Fruit fly (Drosophila melanogaster) whole organism, wandering third instar larva: Measurements from ENCODE around the gene scny.

ENCODE experiments used
- Abd-B ChIP-seq: fragments of >200 bp; optimal IDR thresholded peaks from 2 replicates; lab custom pipeline; 2017; ENCODE audit warnings: missing biosample characterization, missing genetic modification characterization
- CG32264 ChIP-seq: fragments of 200-800 bp; sonication (Bioruptor generic); optimal IDR thresholded peaks from 2 replicates; lab custom pipeline; 2016; ENCODE audit warnings: missing biosample characterization, missing genetic modification characterization
- CG9705 ChIP-seq: fragments of 200-800 bp; sonication (Bioruptor generic); optimal IDR thresholded peaks from 2 replicates; lab custom pipeline; 2018; ENCODE audit warnings: missing biosample characterization, mild to moderate bottlenecking, missing genetic modification characterization
- CrebA ChIP-seq: fragments of 200-800 bp; sonication (Bioruptor generic); optimal IDR thresholded peaks from 2 replicates; lab custom pipeline; 2016; ENCODE audit warnings: missing biosample characterization, mild to moderate bottlenecking, missing genetic modification characterization, borderline replicate concordance
- Dfd ChIP-seq: fragments of >200 bp; optimal IDR thresholded peaks from 2 replicates; lab custom pipeline; 2017; ENCODE audit warnings: missing biosample characterization, missing genetic modification characterization
- Dif ChIP-seq: fragments of 200-275, 200-300 bp; sonication (Bioruptor generic); optimal IDR thresholded peaks from 2 replicates; lab custom pipeline; 2018; ENCODE audit warnings: missing biosample characterization, missing genetic modification characterization; ENCODE audit not compliant: partially characterized antibody
- GATAd ChIP-seq: sonication (Bioruptor generic); optimal IDR thresholded peaks from 2 replicates; lab custom pipeline; 2016; ENCODE audit warnings: missing biosample characterization, missing genetic modification characterization
- HLH106 ChIP-seq: fragments of 200-800 bp; optimal IDR thresholded peaks from 3 replicates; lab custom pipeline; 2019; ENCODE audit warnings: missing biosample characterization, mild to moderate bottlenecking, missing genetic modification characterization, moderate library complexity
- Hr78 ChIP-seq: fragments of >200 bp; optimal IDR thresholded peaks from 2 replicates; lab custom pipeline; 2017; ENCODE audit warnings: missing biosample characterization, missing genetic modification characterization
- Hr83 ChIP-seq: fragments of 200-300 bp; sonication (Bioruptor generic); optimal IDR thresholded peaks from 2 replicates; lab custom pipeline; 2016; ENCODE audit warnings: missing biosample characterization, mild to moderate bottlenecking, missing genetic modification characterization, moderate library complexity; ENCODE audit not compliant: poor library complexity, severe bottlenecking
- Mio ChIP-seq: sonication (Bioruptor generic); optimal IDR thresholded peaks from 2 replicates; lab custom pipeline; 2016; ENCODE audit warnings: missing biosample characterization, missing genetic modification characterization
- Myc ChIP-seq: fragments of >200 bp; optimal IDR thresholded peaks from 2 replicates; lab custom pipeline; 2017
- N ChIP-seq: fragments of >200 bp; optimal IDR thresholded peaks from 2 replicates; lab custom pipeline; 2018; ENCODE audit warnings: missing biosample characterization, missing external identifiers, missing genetic modification characterization
- Rel ChIP-seq, 2 experiments: fragments of 200-800 bp; sonication (Bioruptor generic) in 1 of 2; optimal IDR thresholded peaks; 2 replicates in 1 of 2; 3 replicates in 1 of 2; lab custom pipeline; 2016 to 2019; ENCODE audit warnings: mild to moderate bottlenecking in 2 of 2, missing biosample characterization in 2 of 2, missing genetic modification characterization in 2 of 2, moderate library complexity in 1 of 2
- Sp1 ChIP-seq: fragments of 200-800 bp; sonication (Bioruptor generic); optimal IDR thresholded peaks from 3 replicates; lab custom pipeline; 2019; ENCODE audit warnings: missing biosample characterization, mild to moderate bottlenecking, missing genetic modification characterization, moderate library complexity
- Vsx2 ChIP-seq: fragments of 200-300, 225-300 bp; sonication (Bioruptor generic); optimal IDR thresholded peaks from 2 replicates; lab custom pipeline; 2018; ENCODE audit warnings: missing biosample characterization, missing genetic modification characterization; ENCODE audit not compliant: partially characterized antibody
- br ChIP-seq: fragments of 200-800 bp; sonication (Bioruptor generic); optimal IDR thresholded peaks from 2 replicates; lab custom pipeline; 2016; ENCODE audit warnings: missing biosample characterization, missing genetic modification characterization
- brk ChIP-seq: fragments of 200-800 bp; sonication (Bioruptor generic); optimal IDR thresholded peaks from 2 replicates; lab custom pipeline; 2016; ENCODE audit warnings: missing biosample characterization, mild to moderate bottlenecking, missing genetic modification characterization
- dmrt93B ChIP-seq: fragments of 200-800 bp; sonication (Bioruptor generic); optimal IDR thresholded peaks from 2 replicates; lab custom pipeline; 2018; ENCODE audit warnings: missing biosample characterization, mild to moderate bottlenecking, missing genetic modification characterization
- dsf ChIP-seq: sonication (Bioruptor generic); optimal IDR thresholded peaks from 2 replicates; lab custom pipeline; 2016; ENCODE audit warnings: missing biosample characterization, missing genetic modification characterization, borderline replicate concordance
- ey ChIP-seq: fragments of 200-800 bp; sonication (Bioruptor generic); optimal IDR thresholded peaks from 2 replicates; lab custom pipeline; 2016; ENCODE audit warnings: missing biosample characterization, missing genetic modification characterization
- foxo ChIP-seq, 2 experiments: fragments of 200-800 bp; sonication (Bioruptor generic); optimal IDR thresholded peaks; 2 replicates in 1 of 2; 3 replicates in 1 of 2; lab custom pipeline; 2016 to 2017; ENCODE audit warnings: missing biosample characterization in 2 of 2, missing genetic modification characterization in 2 of 2
- fru ChIP-seq: fragments of 200-800 bp; sonication (Bioruptor generic); optimal IDR thresholded peaks from 3 replicates; lab custom pipeline; 2016; ENCODE audit warnings: missing biosample characterization, mild to moderate bottlenecking, missing genetic modification characterization
- h ChIP-seq: fragments of 200-800 bp; sonication (Bioruptor generic); optimal IDR thresholded peaks from 3 replicates; lab custom pipeline; 2016; ENCODE audit warnings: missing biosample characterization, mild to moderate bottlenecking, missing genetic modification characterization
- jim ChIP-seq: fragments of 175-275, 200-325 bp; sonication (Bioruptor generic); optimal IDR thresholded peaks from 2 replicates; lab custom pipeline; 2016; ENCODE audit warnings: missing biosample characterization, mild to moderate bottlenecking, missing genetic modification characterization
- lola ChIP-seq: fragments of >200 bp; optimal IDR thresholded peaks from 2 replicates; lab custom pipeline; 2017; ENCODE audit warnings: missing biosample characterization, missing genetic modification characterization
- pan ChIP-seq: fragments of >200 bp; optimal IDR thresholded peaks from 2 replicates; lab custom pipeline; 2017
- rgr ChIP-seq: fragments of 200-800 bp; sonication (Bioruptor generic); optimal IDR thresholded peaks from 3 replicates; lab custom pipeline; 2016; ENCODE audit warnings: missing biosample characterization, mild to moderate bottlenecking, missing genetic modification characterization
- sv ChIP-seq: fragments of 200-800 bp; sonication (Bioruptor generic); optimal IDR thresholded peaks from 3 replicates; lab custom pipeline; 2016; ENCODE audit warnings: missing biosample characterization, missing genetic modification characterization
- tai ChIP-seq: sonication (Bioruptor generic); optimal IDR thresholded peaks from 2 replicates; lab custom pipeline; 2016; ENCODE audit warnings: missing biosample characterization, missing genetic modification characterization
- usp ChIP-seq: fragments of >200 bp; optimal IDR thresholded peaks from 2 replicates; lab custom pipeline; 2017; ENCODE audit warnings: missing biosample characterization, missing genetic modification characterization
- woc ChIP-seq: sonication (Bioruptor generic); optimal IDR thresholded peaks from 2 replicates; lab custom pipeline; 2016; ENCODE audit warnings: missing biosample characterization, mild to moderate bottlenecking, missing genetic modification characterization

scny gene

dm6 chr3L:5820039-5820438 lies 51.2 kb downstream of the scny start:
- no peak for TF ChIP-seq CG9705 (GFP tag; lab: Kevin White, UChicago)
- TF ChIP-seq rgr (GFP tag; lab: Kevin White, UChicago) = peak; percentile 45
- no peak for TF ChIP-seq pan (lab: Kevin White, UChicago)
- peak in 1 of 2 experiments; percentile 35 for TF ChIP-seq foxo (GFP tag; optimal IDR thresholded peaks at IDR 0.05; lab: Kevin White, UChicago)
- TF ChIP-seq HLH106 (tag; lab: Kevin White, UChicago) = no peak
- peak; percentile 8 for TF ChIP-seq h
- TF ChIP-seq fru (GFP tag; lab: Kevin White, UChicago) = peak; percentile 7
- peak; percentile 10 for TF ChIP-seq Sp1 (GFP tag; lab: Kevin White, UChicago)
- TF ChIP-seq Myc (lab: Kevin White, UChicago) = no peak
- no peak for TF ChIP-seq CG32264
- TF ChIP-seq dmrt93B (GFP tag; lab: Kevin White, UChicago) = no peak
- TF ChIP-seq Abd-B (GFP tag; lab: Kevin White, UChicago) = no peak
- no peak for TF ChIP-seq Mio (GFP tag; lab: Kevin White, UChicago)
- peak; percentile 15 for TF ChIP-seq ey
- TF ChIP-seq Dif (GFP tag; lab: Kevin White, UChicago) = no peak
- TF ChIP-seq GATAd (GFP tag; lab: Kevin White, UChicago) = no peak
- no peak for TF ChIP-seq br (GFP tag; lab: Kevin White, UChicago)
- no peak for TF ChIP-seq lola
- TF ChIP-seq Vsx2 (GFP tag; lab: Kevin White, UChicago) = no peak
- no peak for TF ChIP-seq Dfd
- TF ChIP-seq usp (GFP tag; lab: Kevin White, UChicago) = no peak
- TF ChIP-seq N (GFP tag; lab: Kevin White, UChicago) = no peak
- no peak for TF ChIP-seq dsf
- no peak for TF ChIP-seq Hr83 (GFP tag; lab: Kevin White, UChicago)
- TF ChIP-seq woc (GFP tag; lab: Kevin White, UChicago) = no peak
- TF ChIP-seq brk (GFP tag; lab: Kevin White, UChicago) = no peak
- TF ChIP-seq CrebA (GFP tag; lab: Kevin White, UChicago) = no peak

- TF ChIP-seq Mio (GFP tag; lab: Kevin White, UChicago) = no peak
- TF ChIP-seq Abd-B (GFP tag; lab: Kevin White, UChicago) = no peak
- no peak for TF ChIP-seq tai (GFP tag; lab: Kevin White, UChicago)
- TF ChIP-seq Hr78 (GFP tag; lab: Kevin White, UChicago) = no peak
- TF ChIP-seq jim (GFP tag; lab: Kevin White, UChicago) = no peak
- no peak for TF ChIP-seq usp (GFP tag; lab: Kevin White, UChicago)
- TF ChIP-seq Hr83 (GFP tag; lab: Kevin White, UChicago) = no peak
- TF ChIP-seq woc (GFP tag; lab: Kevin White, UChicago) = no peak
- TF ChIP-seq sv (GFP tag; lab: Kevin White, UChicago) = no peak
- no peak for TF ChIP-seq CrebA (GFP tag; lab: Kevin White, UChicago)
Observed at dm6 chr3L:5820793-5821192, 52.0 kb downstream of the scny start.

- TF ChIP-seq Rel (GFP tag; optimal IDR thresholded peaks at IDR 0.05; lab: Kevin White, UChicago) = no peak
- TF ChIP-seq Rel (tag; optimal IDR thresholded peaks at IDR 0.05; lab: Kevin White, UChicago) = no peak
- TF ChIP-seq dmrt93B (GFP tag; lab: Kevin White, UChicago) = no peak
- TF ChIP-seq dsf = no peak
- no peak for TF ChIP-seq Abd-B (GFP tag; lab: Kevin White, UChicago)
- TF ChIP-seq h = peak; percentile 13
- peak; percentile 4 for TF ChIP-seq rgr (GFP tag; lab: Kevin White, UChicago)
- TF ChIP-seq Hr78 (GFP tag; lab: Kevin White, UChicago) = no peak
- TF ChIP-seq, all 38 proteins: peak for 2
Observed at dm6 chr3L:5821506-5821905, 52.7 kb downstream of the scny start.

dm6 chr3L:5823763-5824445 lies 55.1 kb downstream of the scny start:
- TF ChIP-seq dmrt93B (GFP tag; lab: Kevin White, UChicago) (peak; percentile 6), HLH106 (tag; lab: Kevin White, UChicago) (no peak), fru (GFP tag; lab: Kevin White, UChicago) (peak; percentile 18), sv (GFP tag; lab: Kevin White, UChicago) (peak; percentile 60)
